Worm (Caenorhabditis elegans): ENCODE data around the gene ten-1.

ce11 chrIII:6863901-6864300 is 43.2 kb downstream of the ten-1 start, which contains the start of gene sma-3:
- TF ChIP-seq ces-1 (GFP tag; optimal IDR thresholded peaks at IDR 0.05) (no peak), blmp-1 (tag; optimal IDR thresholded peaks at IDR 0.05) (peak; percentile 47), nhr-237 (tag; optimal IDR thresholded peaks at IDR 0.05) (no peak), snpc-4 (tag; optimal IDR thresholded peaks at IDR 0.05) (no peak), sem-2 (GFP tag; optimal IDR thresholded peaks at IDR 0.05) (no peak)
